Worm (Caenorhabditis elegans): ENCODE results near the gene msd-2.

Gene msd-2

DNA sequence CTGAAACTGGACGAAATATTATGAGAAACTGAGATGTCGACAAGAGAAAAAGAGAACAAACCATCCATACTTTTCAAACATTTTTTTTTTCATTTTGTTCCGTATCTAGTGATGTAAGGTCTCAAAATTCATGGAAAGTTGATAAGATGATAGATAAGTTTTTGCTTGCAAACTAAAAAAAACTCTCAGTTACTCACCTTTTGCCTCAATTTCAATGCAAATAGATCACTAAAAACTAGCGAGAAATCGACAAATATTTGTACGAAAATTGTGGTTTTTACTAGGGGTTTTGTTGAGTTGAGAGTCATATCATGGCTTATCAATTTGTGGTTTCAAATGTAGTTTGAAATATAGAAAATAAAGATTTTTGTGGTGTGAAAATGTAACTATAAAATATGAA lies 31.9 kb downstream of the msd-2 start:
- no peak for TF ChIP-seq M03D4.4 (tag; optimal IDR thresholded peaks at IDR 0.05)
- TF ChIP-seq ces-1 (GFP tag; optimal IDR thresholded peaks at IDR 0.05), result no peak
- no peak for TF ChIP-seq lin-13 (tag; optimal IDR thresholded peaks at IDR 0.05)
- TF ChIP-seq elt-3 (tag; optimal IDR thresholded peaks at IDR 0.05), result no peak
- TF ChIP-seq mab-5 (tag; optimal IDR thresholded peaks at IDR 0.05), result no peak
- no peak for TF ChIP-seq ham-2 (GFP tag; optimal IDR thresholded peaks at IDR 0.05)
- TF ChIP-seq ceh-39 (tag; optimal IDR thresholded peaks at IDR 0.05), result no peak
- no peak for TF ChIP-seq nhr-28 (tag; optimal IDR thresholded peaks at IDR 0.05)
- no peak for TF ChIP-seq flh-1 (GFP tag; optimal IDR thresholded peaks at IDR 0.05)
- TF ChIP-seq nhr-76 (tag; optimal IDR thresholded peaks at IDR 0.05), result no peak
- TF ChIP-seq lin-32 (GFP tag; optimal IDR thresholded peaks at IDR 0.05), result no peak
- TF ChIP-seq pha-4 (tag; optimal IDR thresholded peaks at IDR 0.05), result no peak
- TF ChIP-seq mls-2 (tag; optimal IDR thresholded peaks at IDR 0.05), result no peak
- no peak for TF ChIP-seq cnd-1 (tag; optimal IDR thresholded peaks at IDR 0.05)
- no peak for TF ChIP-seq sptf-1 (tag; optimal IDR thresholded peaks at IDR 0.05)
- no peak for TF ChIP-seq hlh-1 (tag; optimal IDR thresholded peaks at IDR 0.05)
- TF ChIP-seq nhr-2 (tag; optimal IDR thresholded peaks at IDR 0.05), result no peak
- no peak for TF ChIP-seq blmp-1 (tag; optimal IDR thresholded peaks at IDR 0.05)

- TF ChIP-seq ham-2 (GFP tag; optimal IDR thresholded peaks at IDR 0.05), result no peak
- peak; percentile 22 for TF ChIP-seq ces-1 (GFP tag; optimal IDR thresholded peaks at IDR 0.05)
- TF ChIP-seq elt-3 (tag; optimal IDR thresholded peaks at IDR 0.05), result no peak
- no peak for TF ChIP-seq unc-62 (GFP tag; optimal IDR thresholded peaks at IDR 0.05)
- no peak for TF ChIP-seq tbx-8 (GFP tag; optimal IDR thresholded peaks at IDR 0.05)
Observed at ce11 chrIV:10062728-10063127, 33.8 kb downstream of the msd-2 start, which contains the start of gene ipla-7. Gene ipla-7 (minus strand): TSS chrIV:10062849.

DNA sequence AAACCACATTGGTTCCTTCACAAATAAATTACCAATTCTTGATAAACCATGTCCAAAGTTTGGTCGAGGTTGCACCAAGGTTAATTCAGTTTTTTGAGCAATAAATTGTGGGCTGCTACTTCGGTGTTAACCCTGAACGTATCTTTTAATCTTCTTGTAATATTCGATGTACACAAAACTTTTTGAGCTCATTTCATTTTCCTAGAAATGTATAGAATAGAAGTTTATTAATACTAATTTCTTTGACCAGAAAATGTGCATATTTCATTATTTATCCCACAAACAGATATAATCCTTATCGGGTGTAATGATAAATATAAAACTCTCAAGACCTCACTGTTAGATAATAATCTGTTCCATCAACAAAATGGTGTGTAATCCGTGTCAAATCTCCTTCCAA lies 35.1 kb downstream of the msd-2 start:
- TF ChIP-seq tbx-8 (GFP tag; optimal IDR thresholded peaks at IDR 0.05) (no peak), cnd-1 (tag; optimal IDR thresholded peaks at IDR 0.05) (no peak), mls-2 (tag; optimal IDR thresholded peaks at IDR 0.05) (no peak), elt-3 (tag; optimal IDR thresholded peaks at IDR 0.05) (no peak), ztf-11 (tag; optimal IDR thresholded peaks at IDR 0.05) (no peak), sem-2 (GFP tag; optimal IDR thresholded peaks at IDR 0.05) (no peak), flh-1 (GFP tag; optimal IDR thresholded peaks at IDR 0.05) (no peak), unc-120 (tag; optimal IDR thresholded peaks at IDR 0.05; ENCODE audit: poor library complexity, severe bottlenecking) (no peak), hlh-1 (tag; optimal IDR thresholded peaks at IDR 0.05) (no peak), nhr-2 (tag; optimal IDR thresholded peaks at IDR 0.05) (no peak), bed-3 (GFP tag; optimal IDR thresholded peaks at IDR 0.05) (no peak)

DNA sequence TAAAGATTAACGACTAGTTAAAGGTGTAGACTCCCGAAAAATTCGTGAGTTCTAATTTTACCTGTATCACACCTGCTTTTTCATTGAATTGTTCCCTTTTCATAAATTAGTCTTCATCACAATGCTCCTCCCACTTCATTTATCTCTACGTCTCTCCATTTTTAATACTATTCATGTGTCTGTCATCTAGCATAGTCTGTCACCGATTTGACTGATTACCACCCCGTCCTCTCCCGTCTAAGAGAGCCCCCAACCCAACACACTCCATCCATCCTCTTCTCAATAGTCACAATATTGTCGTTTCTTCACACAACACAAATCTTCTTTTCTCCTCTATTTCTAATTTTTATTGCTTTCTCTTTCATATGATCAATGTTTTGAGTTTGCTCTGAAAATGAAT lies 36.3 kb downstream of the msd-2 start:
- no peak for TF ChIP-seq hlh-1 (tag; optimal IDR thresholded peaks at IDR 0.05)
- peak; percentile 98 for TF ChIP-seq unc-62 (GFP tag; optimal IDR thresholded peaks at IDR 0.05)
- no peak for TF ChIP-seq ceh-83 (GFP tag; optimal IDR thresholded peaks at IDR 0.05)
- TF ChIP-seq bed-3 (GFP tag; optimal IDR thresholded peaks at IDR 0.05), result no peak

ce11 chrIV:10066456-10066855 lies 37.6 kb downstream of the msd-2 start:
- TF ChIP-seq unc-120 (tag; optimal IDR thresholded peaks at IDR 0.05; ENCODE audit: poor library complexity, severe bottlenecking) (no peak), tbx-8 (GFP tag; optimal IDR thresholded peaks at IDR 0.05) (no peak), elt-3 (tag; optimal IDR thresholded peaks at IDR 0.05) (no peak), mls-2 (tag; optimal IDR thresholded peaks at IDR 0.05) (no peak), mep-1 (tag; optimal IDR thresholded peaks at IDR 0.05) (no peak), drap-1 (GFP tag; optimal IDR thresholded peaks at IDR 0.05) (no peak)

DNA sequence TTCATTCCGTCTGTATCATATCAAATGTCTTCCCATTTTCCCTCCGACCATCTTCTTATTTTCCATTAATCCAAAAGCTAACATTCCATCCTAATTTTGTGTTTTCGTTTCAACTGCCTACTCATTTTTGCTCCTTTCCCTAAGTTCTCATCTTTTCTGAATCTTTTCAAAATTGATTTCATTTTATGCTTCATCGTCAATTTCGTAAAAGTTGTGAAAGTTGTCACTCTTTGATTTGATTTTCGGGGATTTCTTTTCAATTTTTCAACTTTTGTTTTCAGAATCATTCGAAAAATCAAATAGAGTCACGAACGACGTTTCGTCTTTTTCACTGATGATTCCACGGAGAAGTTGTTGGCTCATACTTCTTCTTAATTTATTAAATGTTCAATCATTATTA lies 38.7 kb downstream of the msd-2 start, which contains the start of gene cwn-2:
Gene cwn-2 (plus strand): TSS at position 276 of the 400 bp plus-strand sequence.
- TF ChIP-seq elt-3 (tag; optimal IDR thresholded peaks at IDR 0.05) (no peak), ztf-11 (tag; optimal IDR thresholded peaks at IDR 0.05) (no peak), cnd-1 (tag; optimal IDR thresholded peaks at IDR 0.05) (no peak), sem-2 (GFP tag; optimal IDR thresholded peaks at IDR 0.05) (no peak), M03D4.4 (tag; optimal IDR thresholded peaks at IDR 0.05) (no peak)

- TF ChIP-seq unc-39 (tag; optimal IDR thresholded peaks at IDR 0.05) (no peak), cnd-1 (tag; optimal IDR thresholded peaks at IDR 0.05) (no peak), elt-1 (tag; optimal IDR thresholded peaks at IDR 0.05; ENCODE audit: borderline replicate concordance, insufficient read depth) (no peak), unc-62 (GFP tag; optimal IDR thresholded peaks at IDR 0.05) (no peak), nhr-2 (tag; optimal IDR thresholded peaks at IDR 0.05) (no peak), sem-2 (GFP tag; optimal IDR thresholded peaks at IDR 0.05) (no peak), ceh-43 (GFP tag; optimal IDR thresholded peaks at IDR 0.05) (no peak), ztf-11 (tag; optimal IDR thresholded peaks at IDR 0.05) (no peak)
Observed at ce11 chrIV:10068266-10068665, 39.4 kb downstream of the msd-2 start.

All from whole organism, mixed stage, embryonic.